Fruit fly (Drosophila melanogaster) whole organism, pupa: ENCODE measurements around the gene CG4836.
A peak's percentile ranks its signal among the peaks of the same experiment; 100 is the strongest.

Experiments used
- CG10348 ChIP-seq: fragments of 200-800 bp; sonication (Bioruptor generic); IDR thresholded peaks from 2 replicates; pipeline ENCODE4 v1.3.6; 2022; ENCODE audit warnings: missing biosample characterization, missing genetic modification characterization
- CG12605 ChIP-seq: fragments of 200-800 bp; sonication (Bioruptor generic); IDR thresholded peaks from 2 replicates; pipeline ENCODE4 v1.3.6; 2022; ENCODE audit warnings: missing biosample characterization, missing genetic modification characterization
- CG13204 ChIP-seq: fragments of 200-800 bp; sonication (Bioruptor generic); optimal IDR thresholded peaks from 2 replicates; lab custom pipeline; 2018; ENCODE audit warnings: missing biosample characterization, mild to moderate bottlenecking, missing genetic modification characterization, moderate library complexity
- CG14655 ChIP-seq: fragments of 200-800 bp; sonication (Bioruptor generic); optimal IDR thresholded peaks from 3 replicates; lab custom pipeline; 2017; ENCODE audit warnings: mild to moderate bottlenecking, missing biosample characterization, missing genetic modification reagents, missing genetic modification characterization
- CG15710 ChIP-seq: fragments of 200-800 bp; sonication (Bioruptor generic); optimal IDR thresholded peaks from 2 replicates; lab custom pipeline; 2018; ENCODE audit warnings: missing biosample characterization, mild to moderate bottlenecking, missing genetic modification characterization, moderate library complexity
- CG17806 ChIP-seq: fragments of 200-800 bp; sonication (Bioruptor generic); optimal IDR thresholded peaks from 2 replicates; lab custom pipeline; 2018; ENCODE audit warnings: missing biosample characterization, mild to moderate bottlenecking, missing genetic modification characterization, moderate library complexity
- CG32121 ChIP-seq: fragments of 200-800 bp; sonication (Bioruptor generic); IDR thresholded peaks from 2 replicates; pipeline ENCODE4 v1.3.6; 2022; ENCODE audit warnings: missing biosample characterization, missing genetic modification characterization
- CG34367 ChIP-seq: fragments of 200-800 bp; sonication (Bioruptor generic); optimal IDR thresholded peaks from 2 replicates; lab custom pipeline; 2018; ENCODE audit warnings: missing biosample characterization, mild to moderate bottlenecking, missing genetic modification characterization
- CG4496 ChIP-seq: fragments of 200-800 bp; sonication (Bioruptor generic); IDR thresholded peaks from 3 replicates; pipeline ENCODE4 v1.3.6; 2022; ENCODE audit warnings: missing biosample characterization, missing genetic modification characterization
- CG8159 ChIP-seq: fragments of 200-800 bp; sonication (Bioruptor generic); optimal IDR thresholded peaks from 3 replicates; lab custom pipeline; 2018; ENCODE audit warnings: missing biosample characterization, mild to moderate bottlenecking, missing genetic modification characterization, moderate library complexity
- CG8301 ChIP-seq: fragments of 200-800 bp; sonication (Bioruptor generic); optimal IDR thresholded peaks from 2 replicates; lab custom pipeline; 2018; ENCODE audit warnings: missing biosample characterization, mild to moderate bottlenecking, missing genetic modification characterization
- CG9948 ChIP-seq: fragments of 200-800 bp; sonication (Bioruptor generic); optimal IDR thresholded peaks from 2 replicates; lab custom pipeline; 2018; ENCODE audit warnings: missing biosample characterization, mild to moderate bottlenecking, missing genetic modification characterization, moderate library complexity
- D1 ChIP-seq: fragments of 200-800 bp; sonication (Bioruptor generic); optimal IDR thresholded peaks from 2 replicates; lab custom pipeline; 2018; ENCODE audit warnings: missing biosample characterization, mild to moderate bottlenecking, missing genetic modification characterization, moderate library complexity
- EcR ChIP-seq: fragments of 200-800 bp; sonication (Bioruptor generic); optimal IDR thresholded peaks from 3 replicates; lab custom pipeline; 2019; ENCODE audit warnings: missing biosample characterization, missing genetic modification characterization, mild to moderate bottlenecking, moderate library complexity, missing genetic modification reagents
- Ets98B ChIP-seq: fragments of 200-800 bp; sonication (Bioruptor generic); IDR thresholded peaks from 2 replicates; pipeline ENCODE4 v1.3.6; 2022; ENCODE audit warnings: missing biosample characterization, missing genetic modification characterization
- Pif1A ChIP-seq: fragments of 200-800 bp; sonication (Bioruptor generic); optimal IDR thresholded peaks from 3 replicates; lab custom pipeline; 2016; ENCODE audit warnings: missing biosample characterization, missing genetic modification characterization
- Pif1B ChIP-seq: fragments of 200-800 bp; sonication (Bioruptor generic); optimal IDR thresholded peaks from 3 replicates; lab custom pipeline; 2016; ENCODE audit warnings: missing biosample characterization, missing genetic modification characterization
- Snoo ChIP-seq: fragments of 200-800 bp; sonication (Bioruptor generic); optimal IDR thresholded peaks from 3 replicates; lab custom pipeline; 2017; ENCODE audit warnings: missing biosample characterization, mild to moderate bottlenecking, missing genetic modification characterization, inconsistent platforms
- fd96Ca ChIP-seq: fragments of 200-800 bp; sonication (Bioruptor generic); IDR thresholded peaks from 3 replicates; pipeline ENCODE4 v1.3.6; 2022; ENCODE audit warnings: missing biosample characterization, missing genetic modification characterization
- gl ChIP-seq: fragments of 200-800 bp; sonication (Bioruptor generic); optimal IDR thresholded peaks from 2 replicates; lab custom pipeline; 2018; ENCODE audit warnings: missing biosample characterization, mild to moderate bottlenecking, missing genetic modification characterization
- rn ChIP-seq: fragments of 200-800 bp; sonication (Bioruptor generic); IDR thresholded peaks from 2 replicates; pipeline ENCODE4 v1.3.6; 2022; ENCODE audit warnings: missing biosample characterization, missing genetic modification characterization

Gene CG4836

DNA sequence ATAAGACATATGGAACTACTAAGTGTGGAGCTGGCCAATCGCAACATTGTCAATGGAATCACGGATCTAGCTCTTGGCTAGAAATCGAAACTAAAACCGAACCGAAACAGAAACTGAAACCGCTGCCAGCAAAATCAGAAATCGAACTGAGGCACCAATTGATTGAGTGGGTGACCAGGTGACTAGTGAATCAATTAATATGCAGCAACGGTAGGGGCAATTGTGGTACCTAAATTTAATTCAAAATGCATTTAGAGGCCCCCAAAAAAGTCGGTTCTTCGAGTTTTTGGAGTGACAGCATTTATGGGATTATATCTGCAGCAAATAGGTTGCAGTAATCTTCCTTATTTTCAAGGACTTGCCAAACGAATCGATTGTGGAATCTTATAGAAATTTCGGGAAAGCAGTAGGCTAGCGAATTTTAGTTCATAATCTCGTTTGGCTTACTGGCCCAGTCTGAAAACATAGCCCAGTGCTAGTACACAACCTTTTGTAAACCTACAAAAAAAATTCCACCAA, at the start of gene CG4836, which contains the start of gene CG17190:
TSS of gene CG4836 (plus strand) at position 469 of the 519 bp plus-strand sequence.
TSS of gene CG17190 (minus strand) at position 101 of the 519 bp plus-strand sequence.
- TF ChIP-seq CG34367 (tag; lab: Kevin White, UChicago) (no peak), Ets98B (GFP tag; lab: Robert Waterston, UW) (no peak), CG8301 (tag; lab: Kevin White, UChicago) (no peak), rn (GFP tag; lab: Robert Waterston, UW) (no peak), Snoo (tag; lab: Kevin White, UChicago) (no peak), CG15710 (tag; lab: Kevin White, UChicago) (no peak), EcR (no peak), D1 (tag; lab: Kevin White, UChicago) (no peak), CG10348 (GFP tag; lab: Robert Waterston, UW) (no peak), Pif1B (GFP tag; lab: Kevin White, UChicago) (no peak), CG17806 (no peak), fd96Ca (GFP tag; lab: Robert Waterston, UW) (no peak), CG13204 (GFP tag; lab: Kevin White, UChicago) (no peak), CG9948 (tag; lab: Kevin White, UChicago) (no peak), CG32121 (GFP tag; lab: Robert Waterston, UW) (no peak), CG4496 (no peak)
- TF ChIP-seq, all 21 proteins: peak for 0

dm6 chr3R:19968695-19969094, 45.0 kb upstream of the CG4836 start:
- TF ChIP-seq Snoo (tag; lab: Kevin White, UChicago) (no peak), Pif1B (GFP tag; lab: Kevin White, UChicago) (no peak), CG14655 (no peak), CG12605 (GFP tag; lab: Robert Waterston, UW) (no peak), D1 (tag; lab: Kevin White, UChicago) (no peak), CG8301 (tag; lab: Kevin White, UChicago) (no peak), CG9948 (tag; lab: Kevin White, UChicago) (no peak), CG17806 (no peak), CG34367 (tag; lab: Kevin White, UChicago) (no peak), EcR (no peak), CG4496 (no peak), Ets98B (GFP tag; lab: Robert Waterston, UW) (no peak), gl (no peak)

DNA sequence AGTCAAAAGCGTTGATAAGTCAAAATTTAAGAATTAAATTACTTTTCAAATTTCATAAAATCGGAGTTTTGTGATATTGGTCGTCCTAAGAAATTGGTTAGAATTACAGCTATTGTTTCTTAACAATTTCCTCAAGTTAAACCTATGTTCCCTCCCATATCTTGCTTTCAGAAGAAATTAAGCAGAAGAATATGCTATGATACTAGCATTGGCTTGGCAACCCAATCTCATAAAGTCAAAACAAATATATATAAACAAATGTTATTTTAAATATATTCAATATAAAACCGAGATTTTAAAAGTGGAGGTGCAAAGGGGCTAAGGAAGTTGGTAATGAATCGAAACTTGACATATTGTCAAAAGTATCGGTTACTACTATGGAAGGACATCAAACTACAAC, 41.1 kb upstream of the CG4836 start, which contains the start of gene CG31213:
TSS of gene CG31213 (plus strand) at position 301 of the 400 bp plus-strand sequence.
- TF ChIP-seq gl: no peak

DNA sequence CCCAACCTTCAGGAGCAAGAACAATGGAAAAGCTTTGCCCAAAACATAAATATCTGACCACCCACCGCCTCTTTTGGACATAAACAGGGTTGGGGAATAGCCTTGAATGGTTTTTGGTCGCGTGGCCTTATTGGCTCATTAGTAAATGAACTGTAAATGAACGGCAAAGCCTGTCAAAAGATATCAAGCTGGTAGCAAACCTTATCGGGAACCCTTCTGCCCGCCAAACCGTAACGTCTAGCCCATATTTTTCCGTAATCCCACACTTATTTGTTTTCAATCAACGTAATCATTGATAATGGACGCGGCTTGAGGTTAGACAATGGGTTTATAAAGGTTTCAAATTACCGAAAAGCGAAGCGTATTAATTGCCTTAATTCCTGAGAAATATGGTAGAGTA, 28.3 kb upstream of the CG4836 start:
- TF ChIP-seq gl: no peak
- no peak for TF ChIP-seq CG17806
- no peak for TF ChIP-seq Pif1A
- TF ChIP-seq CG14655: no peak
- TF ChIP-seq CG4496: no peak
- TF ChIP-seq CG8301 (tag; lab: Kevin White, UChicago): no peak
- TF ChIP-seq Snoo (tag; lab: Kevin White, UChicago): no peak
- TF ChIP-seq CG9948 (tag; lab: Kevin White, UChicago): no peak
- no peak for TF ChIP-seq EcR
- TF ChIP-seq rn (GFP tag; lab: Robert Waterston, UW): no peak
- no peak for TF ChIP-seq CG13204 (GFP tag; lab: Kevin White, UChicago)
- TF ChIP-seq Pif1B (GFP tag; lab: Kevin White, UChicago): no peak
- no peak for TF ChIP-seq CG10348 (GFP tag; lab: Robert Waterston, UW)
- TF ChIP-seq CG12605 (GFP tag; lab: Robert Waterston, UW): no peak
- TF ChIP-seq CG34367 (tag; lab: Kevin White, UChicago): no peak
- no peak for TF ChIP-seq fd96Ca (GFP tag; lab: Robert Waterston, UW)
- no peak for TF ChIP-seq CG8159 (tag; lab: Kevin White, UChicago)
- TF ChIP-seq CG32121 (GFP tag; lab: Robert Waterston, UW): no peak
- TF ChIP-seq CG15710 (tag; lab: Kevin White, UChicago): no peak
- TF ChIP-seq Ets98B (GFP tag; lab: Robert Waterston, UW): no peak

DNA sequence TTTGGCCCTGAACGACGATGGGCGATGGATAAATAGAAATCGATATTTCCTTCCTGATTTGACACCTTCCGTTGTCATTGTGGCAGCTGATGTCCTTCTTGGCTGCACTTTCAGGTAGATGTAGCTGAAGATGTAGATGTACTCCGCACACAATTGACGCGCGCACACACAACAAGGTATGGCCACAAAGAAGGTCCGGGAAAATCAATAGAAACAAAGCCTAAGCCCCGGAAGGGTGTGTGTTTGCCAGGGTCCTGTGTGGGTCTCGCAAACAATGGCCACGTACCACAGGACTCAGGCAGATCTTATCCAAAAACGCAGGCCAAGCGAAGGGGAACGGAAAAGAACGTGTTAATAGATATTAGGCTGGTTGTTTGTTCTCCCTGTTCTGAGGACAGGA, 18.3 kb upstream of the CG4836 start:
- TF ChIP-seq Ets98B (GFP tag; lab: Robert Waterston, UW): no peak
- no peak for TF ChIP-seq CG34367 (tag; lab: Kevin White, UChicago)
- no peak for TF ChIP-seq CG8159 (tag; lab: Kevin White, UChicago)
- no peak for TF ChIP-seq CG15710 (tag; lab: Kevin White, UChicago)
- TF ChIP-seq CG14655: no peak
- no peak for TF ChIP-seq CG13204 (GFP tag; lab: Kevin White, UChicago)
- TF ChIP-seq Snoo (tag; lab: Kevin White, UChicago): no peak

- TF ChIP-seq Pif1B (GFP tag; lab: Kevin White, UChicago) (no peak), CG8159 (tag; lab: Kevin White, UChicago) (peak; percentile 9), CG4496 (peak; percentile 30; the same call in 1 of the 3 replicates), CG10348 (GFP tag; lab: Robert Waterston, UW) (no peak), CG8301 (tag; lab: Kevin White, UChicago) (peak; percentile 60), CG32121 (GFP tag; lab: Robert Waterston, UW) (peak; percentile 36; the same call in 1 of the 2 replicates), D1 (tag; lab: Kevin White, UChicago) (no peak), fd96Ca (GFP tag; lab: Robert Waterston, UW) (no peak), Pif1A (peak; percentile 33), Snoo (tag; lab: Kevin White, UChicago) (no peak), CG14655 (peak; percentile 69), CG15710 (tag; lab: Kevin White, UChicago) (no peak), gl (no peak), CG34367 (tag; lab: Kevin White, UChicago) (no peak), EcR (no peak), CG13204 (GFP tag; lab: Kevin White, UChicago) (no peak), CG9948 (tag; lab: Kevin White, UChicago) (no peak)
- TF ChIP-seq, all 21 proteins: peak for 6
Observed at dm6 chr3R:19996433-19996832, 17.2 kb upstream of the CG4836 start.
